Worm (Caenorhabditis elegans): Measurements from ENCODE around the gene T18D3.1.

Gene T18D3.1

ce11 chrX:12492467-12492866, 37.9 kb downstream of the T18D3.1 start, which contains the start of gene lips-1:
TSS of gene lips-1 (plus strand) at chrX:12492767.
- TF ChIP-seq ceh-34 (tag; optimal IDR thresholded peaks at IDR 0.05): no peak

ce11 chrX:12500777-12501176, 46.2 kb downstream of the T18D3.1 start:
- peak; percentile 16 for TF ChIP-seq rnt-1 (tag; optimal IDR thresholded peaks at IDR 0.05)
- TF ChIP-seq elt-2 (tag; optimal IDR thresholded peaks at IDR 0.05): peak; percentile 96
- peak; percentile 20 for TF ChIP-seq hlh-30 (tag; optimal IDR thresholded peaks at IDR 0.05; ENCODE audit: insufficient read depth)
- TF ChIP-seq ceh-30 (tag; optimal IDR thresholded peaks at IDR 0.05): no peak
- peak; percentile 11 for TF ChIP-seq pqm-1 (tag; optimal IDR thresholded peaks at IDR 0.05)

ce11 chrX:12503288-12503803, 48.8 kb downstream of the T18D3.1 start, which contains the start of gene sdz-19:
TSS of gene sdz-19 (minus strand) at chrX:12503338.
- TF ChIP-seq ceh-9 (tag; optimal IDR thresholded peaks at IDR 0.05): no peak
- TF ChIP-seq lim-6 (tag; optimal IDR thresholded peaks at IDR 0.05): no peak
- TF ChIP-seq pros-1 (tag; optimal IDR thresholded peaks at IDR 0.05): no peak
- TF ChIP-seq unc-42 (tag; optimal IDR thresholded peaks at IDR 0.05): no peak
- no peak for TF ChIP-seq ceh-48 (tag; optimal IDR thresholded peaks at IDR 0.05)
- TF ChIP-seq hlh-8 (tag; optimal IDR thresholded peaks at IDR 0.05): no peak
- TF ChIP-seq elt-4 (tag; optimal IDR thresholded peaks at IDR 0.05): no peak
- TF ChIP-seq ceh-14 (tag; optimal IDR thresholded peaks at IDR 0.05): no peak
- TF ChIP-seq tbx-7 (tag; optimal IDR thresholded peaks at IDR 0.05): no peak
- no peak for TF ChIP-seq sdc-2 (tag; optimal IDR thresholded peaks at IDR 0.05)
- TF ChIP-seq madf-2 (tag; optimal IDR thresholded peaks at IDR 0.05): no peak

Data from whole organism, late embryonic.